Worm (Caenorhabditis elegans): ENCODE data around the gene vit-6.

The vit-6 gene

ce11 chrIV:8260848-8261638 is at the start of gene vit-6:
Gene vit-6, plus strand, starts transcription at chrIV:8261157.
- TF ChIP-seq F13H6.1 (tag; optimal IDR thresholded peaks at IDR 0.05): no peak
- no peak for TF ChIP-seq nhr-10 (tag; optimal IDR thresholded peaks at IDR 0.05)
- no peak for TF ChIP-seq egl-27 (tag; optimal IDR thresholded peaks at IDR 0.05)
- no peak for TF ChIP-seq nhr-21 (tag; optimal IDR thresholded peaks at IDR 0.05)
- TF ChIP-seq zag-1 (tag; optimal IDR thresholded peaks at IDR 0.05): no peak
- TF ChIP-seq nhr-129 (tag; optimal IDR thresholded peaks at IDR 0.05): no peak
- no peak for TF ChIP-seq lin-11 (tag; optimal IDR thresholded peaks at IDR 0.05)
- no peak for TF ChIP-seq sma-3 (GFP tag; optimal IDR thresholded peaks at IDR 0.05)
- TF ChIP-seq ceh-16 (tag; optimal IDR thresholded peaks at IDR 0.05): no peak
- TF ChIP-seq mab-5 (tag; optimal IDR thresholded peaks at IDR 0.05): no peak
- TF ChIP-seq sma-9 (GFP tag; optimal IDR thresholded peaks at IDR 0.05): no peak
- no peak for TF ChIP-seq sma-9 (tag; optimal IDR thresholded peaks at IDR 0.05)

ce11 chrIV:8211747-8212146 is 49.2 kb upstream of the vit-6 start, which contains the start of gene C07G1.7:
Gene C07G1.7, minus strand, starts transcription at chrIV:8211847.
- no peak for TF ChIP-seq blmp-1 (tag; optimal IDR thresholded peaks at IDR 0.05; ENCODE audit: insufficient read depth)
- no peak for TF ChIP-seq nhr-10 (tag; optimal IDR thresholded peaks at IDR 0.05)
- no peak for TF ChIP-seq ztf-11 (tag; optimal IDR thresholded peaks at IDR 0.05)
- TF ChIP-seq peb-1 (tag; optimal IDR thresholded peaks at IDR 0.05): no peak
- no peak for TF ChIP-seq egl-27 (tag; optimal IDR thresholded peaks at IDR 0.05)
- no peak for TF ChIP-seq mbf-1 (tag; optimal IDR thresholded peaks at IDR 0.05)
- no peak for TF ChIP-seq unc-55 (GFP tag; optimal IDR thresholded peaks at IDR 0.05)

- TF ChIP-seq skn-1 (tag; optimal IDR thresholded peaks at IDR 0.05) (no peak), ztf-11 (tag; optimal IDR thresholded peaks at IDR 0.05) (no peak), alr-1 (tag; optimal IDR thresholded peaks at IDR 0.05) (no peak), nhr-25 (tag; optimal IDR thresholded peaks at IDR 0.05) (no peak), mdl-1 (tag; optimal IDR thresholded peaks at IDR 0.05) (no peak), sma-3 (GFP tag; optimal IDR thresholded peaks at IDR 0.05) (no peak), crh-2 (tag; optimal IDR thresholded peaks at IDR 0.05) (no peak), aly-2 (tag; optimal IDR thresholded peaks at IDR 0.05) (no peak), nhr-12 (tag; optimal IDR thresholded peaks at IDR 0.05) (no peak), gmeb-1 (tag; optimal IDR thresholded peaks at IDR 0.05) (no peak), dmd-4 (tag; optimal IDR thresholded peaks at IDR 0.05) (no peak)
Measured at ce11 chrIV:8219987-8220386, 41.0 kb upstream of the vit-6 start, which contains the start of gene ocr-2. Gene ocr-2, minus strand, starts transcription at chrIV:8220087.

- TF ChIP-seq mab-5 (tag; optimal IDR thresholded peaks at IDR 0.05): no peak
Measured at ce11 chrIV:8221946-8222345, 39.0 kb upstream of the vit-6 start, which contains the start of gene gpx-6. Gene gpx-6, plus strand, starts transcription at chrIV:8222202.

ce11 chrIV:8223055-8223454 is 37.9 kb upstream of the vit-6 start:
- TF ChIP-seq nhr-6 (tag; optimal IDR thresholded peaks at IDR 0.05): no peak
- TF ChIP-seq nhr-25 (tag; optimal IDR thresholded peaks at IDR 0.05): no peak
- TF ChIP-seq nhr-21 (tag; optimal IDR thresholded peaks at IDR 0.05): no peak
- no peak for TF ChIP-seq egl-27 (tag; optimal IDR thresholded peaks at IDR 0.05)
- TF ChIP-seq peb-1 (tag; optimal IDR thresholded peaks at IDR 0.05): no peak

ce11 chrIV:8225357-8225756 is 35.6 kb upstream of the vit-6 start, which contains the start of gene serp-1.2:
Gene serp-1.2, plus strand, starts transcription at chrIV:8225674.
- TF ChIP-seq R02D3.7 (tag; optimal IDR thresholded peaks at IDR 0.05) (no peak), mdl-1 (tag; optimal IDR thresholded peaks at IDR 0.05) (peak in 1 of 2 experiments; percentile 29), crh-2 (tag; optimal IDR thresholded peaks at IDR 0.05) (peak; percentile 52), nhr-129 (tag; optimal IDR thresholded peaks at IDR 0.05) (peak; percentile 36), C34F6.9 (tag; optimal IDR thresholded peaks at IDR 0.05) (peak; percentile 59), lin-13 (GFP tag; optimal IDR thresholded peaks at IDR 0.05) (peak; percentile 12), skn-1 (tag; optimal IDR thresholded peaks at IDR 0.05) (no peak), ama-1 (optimal IDR thresholded peaks at IDR 0.05) (peak; percentile 39), fos-1 (tag; optimal IDR thresholded peaks at IDR 0.05) (peak; percentile 28), sma-9 (GFP tag; optimal IDR thresholded peaks at IDR 0.05) (peak; percentile 44), sma-9 (tag; optimal IDR thresholded peaks at IDR 0.05) (no peak)
